Worm (Caenorhabditis elegans): ENCODE data around the gene gsto-2.

DNA sequence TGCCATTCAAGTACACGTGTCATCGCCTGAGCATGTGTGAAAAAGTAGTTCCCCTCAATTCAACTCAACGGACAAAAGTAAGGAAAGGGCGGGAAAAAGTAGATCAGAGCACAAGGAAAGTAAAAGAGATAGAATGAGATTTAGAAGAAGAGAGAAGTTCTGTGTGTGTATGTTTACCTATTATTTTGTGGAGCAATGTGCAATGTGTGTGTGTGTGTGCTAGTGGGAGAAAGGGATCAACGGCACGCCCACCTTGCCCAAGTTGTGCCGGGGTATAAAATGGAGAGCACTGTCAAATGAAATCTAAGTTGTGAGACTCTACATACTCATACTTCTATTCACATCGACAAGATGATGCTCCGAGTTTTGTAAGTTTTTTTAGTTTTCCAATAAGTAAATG lies 29.8 kb upstream of the gsto-2 start, which contains the start of gene idpp-15:
- TF ChIP-seq dao-5 (tag; optimal IDR thresholded peaks at IDR 0.05) (no peak), him-1 (tag; optimal IDR thresholded peaks at IDR 0.05) (no peak), W03F9.2 (tag; optimal IDR thresholded peaks at IDR 0.05) (no peak)

Data from whole organism, L4/young adult.